Fruit fly (Drosophila melanogaster) Kc167 (cell line): ENCODE measurements around the gene CG4511.

Experiments used
- Myc ChIP-seq: fragments of >200 bp; optimal IDR thresholded peaks from 2 replicates; lab custom pipeline; 2017; ENCODE audit warnings: missing external identifiers
- Sin3A ChIP-seq: fragments of >200 bp; optimal IDR thresholded peaks from 2 replicates; lab custom pipeline; 2018; ENCODE audit warnings: missing external identifiers
- h ChIP-seq: fragments of >200 bp; optimal IDR thresholded peaks from 3 replicates; lab custom pipeline; 2018; ENCODE audit warnings: missing external identifiers
- insv ChIP-seq: fragments of >200 bp; optimal IDR thresholded peaks from 3 replicates; lab custom pipeline; 2018; ENCODE audit warnings: missing external identifiers
- psq ChIP-seq: fragments of >200 bp; optimal IDR thresholded peaks from 2 replicates; lab custom pipeline; 2017; ENCODE audit warnings: missing external identifiers
- ttk ChIP-seq: sonication (Bioruptor generic); optimal IDR thresholded peaks from 2 replicates; lab custom pipeline; 2017; ENCODE audit warnings: missing external identifiers

Gene CG4511

DNA sequence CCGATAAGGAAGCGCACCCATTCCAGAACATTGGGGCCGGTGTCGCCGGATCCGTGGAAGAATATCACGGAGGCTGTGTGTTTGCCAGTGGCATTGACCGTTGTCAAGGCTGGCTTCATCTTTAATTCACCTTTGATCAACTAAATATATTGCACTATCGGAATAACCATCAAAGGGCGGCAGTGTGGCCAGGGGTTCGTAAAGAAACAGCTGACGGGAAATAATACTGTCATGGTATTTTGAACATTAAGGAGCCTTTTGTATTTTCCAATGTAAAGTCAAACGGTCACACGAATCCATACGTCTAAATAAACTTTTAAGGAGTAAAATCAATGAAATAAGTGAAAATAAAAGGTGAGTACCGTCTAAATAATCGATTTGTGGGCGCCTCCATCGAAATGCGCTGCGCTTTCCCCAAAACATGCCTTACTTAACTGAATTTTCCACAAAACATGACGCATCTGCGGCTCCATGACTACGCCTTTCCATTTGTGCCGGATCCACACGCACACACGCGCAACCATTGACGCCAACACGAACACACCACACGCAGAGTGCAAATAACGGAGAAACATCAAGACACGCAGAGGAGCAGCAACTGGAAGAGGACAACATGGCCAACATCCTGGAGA, at the start of gene CG4511, which contains the start of gene CG6567:
TSS of gene CG4511 (plus strand) at position 259 of the 632 bp plus-strand sequence.
TSS of gene CG6567 (minus strand) at position 209 of the 632 bp plus-strand sequence.
- TF ChIP-seq Sin3A (lab: Kevin White, UChicago) (no peak), psq (lab: Kevin White, UChicago) (no peak), insv (lab: Kevin White, UChicago) (no peak), ttk (lab: Kevin White, UChicago) (no peak), Myc (lab: Kevin White, UChicago) (no peak), h (lab: Kevin White, UChicago) (no peak)

DNA sequence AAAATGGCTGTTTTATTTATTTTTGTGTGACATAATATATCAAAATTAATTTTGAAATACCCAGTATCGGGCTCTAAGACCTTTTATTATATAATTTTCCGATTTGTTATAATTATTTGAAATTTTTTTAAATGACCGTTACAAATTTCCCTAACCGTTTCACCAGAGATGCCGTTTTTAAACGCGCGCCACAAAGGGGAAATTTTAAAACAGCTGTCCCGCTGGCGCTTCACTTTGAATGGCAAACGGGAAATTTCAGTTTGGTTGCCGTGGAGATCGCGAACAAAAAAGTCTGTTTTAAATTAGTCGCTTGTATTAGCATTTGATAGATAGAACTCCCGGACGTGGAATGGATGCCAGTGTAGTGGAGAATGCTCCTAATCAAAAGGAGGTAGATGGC, 39.3 kb upstream of the CG4511 start, which contains the start of the genes CG14693 and TTLL15:
TSS of gene CG14693 (minus strand) at position 16 of the 400 bp plus-strand sequence.
TSS of gene TTLL15 (plus strand) at position 257 of the 400 bp plus-strand sequence.
- TF ChIP-seq Myc (lab: Kevin White, UChicago) (no peak), Sin3A (lab: Kevin White, UChicago) (no peak), insv (lab: Kevin White, UChicago) (no peak), h (lab: Kevin White, UChicago) (no peak), psq (lab: Kevin White, UChicago) (no peak)

- TF ChIP-seq h (lab: Kevin White, UChicago) (no peak), Sin3A (lab: Kevin White, UChicago) (no peak), psq (lab: Kevin White, UChicago) (no peak), insv (lab: Kevin White, UChicago) (no peak), ttk (lab: Kevin White, UChicago) (no peak), Myc (lab: Kevin White, UChicago) (no peak)
These were observed 27.3 kb upstream of the CG4511 start, which contains the start of gene Cad86C for dm6 chr3R:10826796-10827524. Gene Cad86C, plus strand, starts transcription at chr3R:10827079.

dm6 chr3R:10828688-10829087, 25.6 kb upstream of the CG4511 start:
- no peak for TF ChIP-seq insv (lab: Kevin White, UChicago)
- no peak for TF ChIP-seq Myc (lab: Kevin White, UChicago)
- TF ChIP-seq ttk (lab: Kevin White, UChicago): no peak
- TF ChIP-seq psq (lab: Kevin White, UChicago): no peak
- no peak for TF ChIP-seq h (lab: Kevin White, UChicago)
- no peak for TF ChIP-seq Sin3A (lab: Kevin White, UChicago)

DNA sequence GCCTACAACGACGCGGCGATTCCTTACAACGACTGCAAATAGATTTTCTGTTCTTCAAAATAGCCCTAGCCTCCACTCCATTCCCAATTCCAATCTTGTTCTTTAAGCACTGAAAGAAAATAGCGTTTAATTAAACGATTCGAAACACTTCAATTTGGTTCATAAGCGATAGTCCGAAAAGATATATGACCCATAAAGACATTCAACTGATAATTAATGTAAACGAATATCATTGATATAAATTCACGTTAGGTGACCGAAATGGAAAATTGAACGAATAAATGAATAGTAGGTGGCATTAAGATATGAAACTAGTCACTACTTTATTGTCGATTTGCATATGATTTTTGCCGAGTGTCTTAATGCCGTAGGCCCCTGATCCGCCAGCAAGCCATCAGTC, 24.6 kb upstream of the CG4511 start:
- TF ChIP-seq Myc (lab: Kevin White, UChicago): no peak
- TF ChIP-seq h (lab: Kevin White, UChicago): no peak
- TF ChIP-seq Sin3A (lab: Kevin White, UChicago): no peak
- TF ChIP-seq insv (lab: Kevin White, UChicago): no peak
- no peak for TF ChIP-seq ttk (lab: Kevin White, UChicago)
- TF ChIP-seq psq (lab: Kevin White, UChicago): no peak

DNA sequence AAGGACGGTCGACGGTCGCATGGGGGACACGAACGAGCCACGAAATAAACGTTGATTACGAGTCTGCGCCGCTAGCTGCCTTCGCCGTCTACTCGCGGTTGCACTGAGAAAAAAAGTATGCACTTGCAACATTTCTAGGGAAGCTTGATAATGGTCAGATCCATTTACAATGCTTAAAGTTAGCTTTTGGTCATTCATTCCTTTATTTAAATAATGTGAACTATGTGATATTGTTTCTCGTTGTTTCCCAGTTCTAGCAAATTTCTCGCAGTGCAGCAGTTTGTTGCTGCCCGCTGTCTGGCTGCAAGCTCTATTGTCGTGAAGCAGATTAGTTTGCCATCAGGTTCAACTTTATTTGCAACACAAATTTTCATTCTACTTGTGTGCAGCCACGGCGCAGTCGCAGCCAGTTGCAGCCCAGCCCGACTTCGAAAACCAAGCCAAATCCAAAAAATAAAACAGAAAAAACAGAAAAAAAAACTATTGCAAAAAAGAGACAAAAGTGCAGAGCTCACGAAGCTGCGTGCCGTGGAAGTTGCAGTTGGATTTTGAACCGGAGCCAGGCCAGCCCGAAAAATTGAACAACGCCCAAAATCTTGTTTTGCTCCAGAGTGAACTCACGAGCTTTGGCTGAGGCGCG, 21.7 kb upstream of the CG4511 start:
- TF ChIP-seq insv (lab: Kevin White, UChicago): no peak
- TF ChIP-seq h (lab: Kevin White, UChicago): no peak
- no peak for TF ChIP-seq ttk (lab: Kevin White, UChicago)
- TF ChIP-seq psq (lab: Kevin White, UChicago): no peak
- no peak for TF ChIP-seq Sin3A (lab: Kevin White, UChicago)
- TF ChIP-seq Myc (lab: Kevin White, UChicago): no peak

DNA sequence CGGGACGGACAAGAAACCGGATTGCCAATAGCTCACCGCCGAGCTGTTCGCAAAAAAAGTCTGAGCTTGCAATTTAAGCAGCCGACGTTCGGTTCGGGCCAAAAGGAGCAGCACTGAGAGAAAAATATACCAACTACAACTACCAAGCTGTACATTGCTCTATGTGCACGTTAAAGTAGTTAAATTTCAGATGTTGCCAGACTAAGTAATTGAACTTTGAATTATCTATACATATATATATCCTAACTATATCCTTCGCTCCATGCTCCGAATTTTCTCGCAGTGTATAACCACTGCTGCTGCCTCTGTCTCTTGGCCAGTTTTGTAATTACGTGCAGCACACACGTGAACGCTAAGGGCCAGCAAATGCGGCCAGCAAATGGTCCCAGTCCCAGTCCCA, 19.4 kb upstream of the CG4511 start:
- TF ChIP-seq Sin3A (lab: Kevin White, UChicago): no peak
- TF ChIP-seq h (lab: Kevin White, UChicago): no peak
- no peak for TF ChIP-seq psq (lab: Kevin White, UChicago)
- TF ChIP-seq ttk (lab: Kevin White, UChicago): no peak
- no peak for TF ChIP-seq insv (lab: Kevin White, UChicago)
- no peak for TF ChIP-seq Myc (lab: Kevin White, UChicago)

DNA sequence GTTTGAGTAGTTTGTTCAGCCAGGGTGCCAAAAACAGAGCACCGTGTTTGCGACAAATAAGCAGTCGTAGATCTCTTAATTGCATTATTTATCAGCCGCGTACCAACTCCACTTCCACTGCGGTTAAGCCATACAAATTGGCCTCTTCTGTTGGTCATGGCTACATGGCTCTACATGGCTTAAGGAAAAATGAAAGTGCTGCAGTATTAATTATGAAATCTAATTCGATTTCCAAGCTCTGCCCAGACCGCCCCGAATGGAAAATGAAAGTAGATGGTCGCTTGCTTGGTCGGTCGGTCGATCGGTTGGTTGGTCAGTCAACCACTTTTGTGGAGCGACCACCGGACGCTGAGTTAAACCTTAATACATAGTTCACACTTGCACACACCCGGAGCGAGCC, 17.4 kb upstream of the CG4511 start:
- TF ChIP-seq psq (lab: Kevin White, UChicago) (no peak), ttk (lab: Kevin White, UChicago) (no peak), h (lab: Kevin White, UChicago) (no peak), insv (lab: Kevin White, UChicago) (no peak), Sin3A (lab: Kevin White, UChicago) (no peak), Myc (lab: Kevin White, UChicago) (no peak)

DNA sequence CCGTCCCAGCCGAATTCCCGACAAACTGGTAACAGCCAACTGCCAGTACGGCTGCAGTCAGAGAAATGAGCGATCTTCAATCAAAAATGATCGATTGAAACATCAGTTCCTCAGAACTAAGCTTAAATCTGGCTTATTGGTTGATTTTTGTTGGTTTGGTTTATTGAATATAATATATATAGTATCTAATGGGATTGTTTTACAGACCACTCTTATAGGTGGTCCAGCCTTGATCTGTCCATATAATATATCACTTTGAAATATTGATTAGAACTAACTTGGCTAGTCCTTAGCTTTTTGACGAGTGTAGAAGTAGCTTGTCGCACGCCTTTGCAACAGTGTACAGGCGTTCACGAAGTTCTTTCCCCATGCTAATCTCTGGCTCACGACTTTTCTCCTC, 11.9 kb upstream of the CG4511 start:
- TF ChIP-seq Sin3A (lab: Kevin White, UChicago) (no peak), insv (lab: Kevin White, UChicago) (no peak), psq (lab: Kevin White, UChicago) (no peak), Myc (lab: Kevin White, UChicago) (no peak), ttk (lab: Kevin White, UChicago) (no peak), h (lab: Kevin White, UChicago) (no peak)

dm6 chr3R:10849515-10849973, 4.8 kb upstream of the CG4511 start, which contains the start of gene CG42394:
Gene CG42394, plus strand, starts transcription at chr3R:10849825.
- no peak for TF ChIP-seq Myc (lab: Kevin White, UChicago)
- TF ChIP-seq insv (lab: Kevin White, UChicago): no peak
- TF ChIP-seq h (lab: Kevin White, UChicago): no peak
- no peak for TF ChIP-seq ttk (lab: Kevin White, UChicago)
- no peak for TF ChIP-seq Sin3A (lab: Kevin White, UChicago)
- no peak for TF ChIP-seq psq (lab: Kevin White, UChicago)
